Fruit fly (Drosophila melanogaster) whole organism, embryonic: Measurements from ENCODE around the gene Ire1.

Experiments used
- Ada2b ChIP-seq: fragments of 200-800 bp; sonication (Bioruptor generic); IDR thresholded peaks from 2 replicates; pipeline ENCODE4 v1.3.6; 2022; ENCODE audit warnings: missing biosample characterization, missing genetic modification characterization
- CG10462 ChIP-seq: fragments of 200-800 bp; sonication (Bioruptor generic); optimal IDR thresholded peaks from 2 replicates; lab custom pipeline; 2016; ENCODE audit warnings: missing biosample characterization, missing genetic modification characterization
- CG11093 ChIP-seq: fragments of 200-800 bp; sonication (Bioruptor generic); IDR thresholded peaks from 3 replicates; pipeline ENCODE4 v1.3.6; 2022; ENCODE audit warnings: missing biosample characterization, missing genetic modification characterization
- CG11247 ChIP-seq: fragments of 200-800 bp; sonication (Bioruptor generic); IDR thresholded peaks from 2 replicates; pipeline ENCODE4 v1.3.6; 2022; ENCODE audit warnings: missing biosample characterization, missing genetic modification characterization
- CG11456 ChIP-seq: fragments of 200-800 bp; sonication (Bioruptor generic); IDR thresholded peaks from 3 replicates; pipeline ENCODE4 v1.3.6; 2022; ENCODE audit warnings: missing biosample characterization, missing genetic modification characterization
- CG12744 ChIP-seq: fragments of 200-800 bp; sonication (Bioruptor generic); optimal IDR thresholded peaks from 2 replicates; lab custom pipeline; 2016; ENCODE audit warnings: missing biosample characterization, missing genetic modification characterization
- CG15514 ChIP-seq: fragments of 200-800 bp; sonication (Bioruptor generic); optimal IDR thresholded peaks from 3 replicates; lab custom pipeline; 2017; ENCODE audit warnings: missing biosample characterization, missing genetic modification characterization, mild to moderate bottlenecking, moderate library complexity, missing genetic modification reagents
- CG17359 ChIP-seq: fragments of 200-800 bp; sonication (Bioruptor generic); optimal IDR thresholded peaks from 3 replicates; lab custom pipeline; 2018; ENCODE audit warnings: missing biosample characterization, mild to moderate bottlenecking, missing genetic modification characterization, moderate library complexity
- CG17385 ChIP-seq: fragments of 200-800 bp; sonication (Bioruptor generic); optimal IDR thresholded peaks from 3 replicates; lab custom pipeline; 2018; ENCODE audit warnings: missing biosample characterization, mild to moderate bottlenecking, missing genetic modification characterization
- CG31224 ChIP-seq: fragments of 200-800 bp; sonication (Bioruptor generic); IDR thresholded peaks from 2 replicates; pipeline ENCODE4 v1.3.6; 2022; ENCODE audit warnings: missing biosample characterization, missing genetic modification characterization
- CG34224 ChIP-seq: fragments of 200-800 bp; sonication (Bioruptor generic); IDR thresholded peaks from 3 replicates; pipeline ENCODE4 v1.3.6; 2022; ENCODE audit warnings: missing biosample characterization, missing genetic modification characterization; ENCODE audit not compliant: partially characterized antibody
- CG4328 ChIP-seq: fragments of 200-800 bp; sonication (Bioruptor generic); optimal IDR thresholded peaks from 3 replicates; lab custom pipeline; 2017; ENCODE audit warnings: missing biosample characterization, missing genetic modification reagents, missing genetic modification characterization
- CG5180 ChIP-seq: fragments of 200-800 bp; sonication (Bioruptor generic); optimal IDR thresholded peaks from 3 replicates; lab custom pipeline; 2017; ENCODE audit warnings: missing biosample characterization, missing genetic modification characterization, mild to moderate bottlenecking, moderate library complexity, missing genetic modification reagents
- CG6254 ChIP-seq: fragments of 200-800 bp; sonication (Bioruptor generic); optimal IDR thresholded peaks from 3 replicates; lab custom pipeline; 2017; ENCODE audit warnings: mild to moderate bottlenecking, missing biosample characterization, missing genetic modification reagents, missing genetic modification characterization
- CG7556 ChIP-seq: fragments of 200-800 bp; sonication (Bioruptor generic); optimal IDR thresholded peaks from 2 replicates; lab custom pipeline; 2017; ENCODE audit warnings: missing biosample characterization, mild to moderate bottlenecking, missing genetic modification characterization
- CG9609 ChIP-seq: fragments of 200-800 bp; sonication (Bioruptor generic); optimal IDR thresholded peaks from 3 replicates; lab custom pipeline; 2016; ENCODE audit warnings: missing biosample characterization, missing genetic modification characterization
- CG9817 ChIP-seq: fragments of 200-800 bp; sonication (Bioruptor generic); optimal IDR thresholded peaks from 2 replicates; lab custom pipeline; 2018; ENCODE audit warnings: missing biosample characterization, mild to moderate bottlenecking, missing genetic modification characterization, moderate library complexity
- Camta ChIP-seq: fragments of 200-800 bp; sonication (Bioruptor generic); optimal IDR thresholded peaks from 2 replicates; lab custom pipeline; 2016; ENCODE audit warnings: missing biosample characterization, missing genetic modification characterization
- Dll ChIP-seq: fragments of 200-800 bp; sonication (Bioruptor generic); IDR thresholded peaks from 4 replicates; pipeline ENCODE4 v1.3.6; 2022; ENCODE audit warnings: missing biosample characterization, missing genetic modification characterization; ENCODE audit not compliant: partially characterized antibody
- H15 ChIP-seq: fragments of 200-800 bp; sonication (Bioruptor generic); IDR thresholded peaks from 3 replicates; pipeline ENCODE4 v1.3.6; 2022; ENCODE audit warnings: missing biosample characterization, missing genetic modification characterization
- Hmr ChIP-seq: fragments of 200-800 bp; sonication (Bioruptor generic); optimal IDR thresholded peaks from 3 replicates; lab custom pipeline; 2017; ENCODE audit warnings: mild to moderate bottlenecking, missing biosample characterization, missing genetic modification reagents, missing genetic modification characterization
- Hr3 ChIP-seq: fragments of 200-800 bp; sonication (Bioruptor generic); optimal IDR thresholded peaks from 3 replicates; lab custom pipeline; 2016; ENCODE audit warnings: missing biosample characterization, missing genetic modification characterization
- Kr ChIP-seq: fragments of 200-800 bp; sonication (Bioruptor generic); optimal IDR thresholded peaks from 2 replicates; lab custom pipeline; 2017; ENCODE audit warnings: missing biosample characterization, mild to moderate bottlenecking, missing genetic modification characterization
- MTF-1 ChIP-seq: fragments of 200-800 bp; sonication (Bioruptor generic); optimal IDR thresholded peaks from 2 replicates; lab custom pipeline; 2018; ENCODE audit warnings: missing biosample characterization, mild to moderate bottlenecking, missing genetic modification characterization, borderline replicate concordance
- NFAT ChIP-seq: fragments of 200-800 bp; sonication (Bioruptor generic); IDR thresholded peaks from 2 replicates; pipeline ENCODE4 v1.3.6; 2022; ENCODE audit warnings: missing biosample characterization, missing genetic modification characterization
- Nf-YC ChIP-seq: fragments of 200-800 bp; optimal IDR thresholded peaks from 3 replicates; lab custom pipeline; 2019; ENCODE audit warnings: missing biosample characterization, mild to moderate bottlenecking, missing genetic modification characterization, moderate library complexity
- PHDP ChIP-seq: fragments of 200-800 bp; sonication (Bioruptor generic); optimal IDR thresholded peaks from 3 replicates; lab custom pipeline; 2018; ENCODE audit warnings: missing biosample characterization, mild to moderate bottlenecking, missing genetic modification characterization, moderate library complexity
- Pdp1 ChIP-seq, 2 experiments: fragments of 200-800 bp; sonication (Bioruptor generic); optimal IDR thresholded peaks; 3 replicates each; lab custom pipeline; 2016; ENCODE audit warnings: missing biosample characterization in 2 of 2, missing genetic modification characterization in 2 of 2, mild to moderate bottlenecking in 1 of 2, moderate library complexity in 1 of 2
- Sox102F ChIP-seq: fragments of 200-800 bp; sonication (Bioruptor generic); optimal IDR thresholded peaks from 2 replicates; lab custom pipeline; 2018; ENCODE audit warnings: missing biosample characterization, mild to moderate bottlenecking, missing genetic modification characterization, moderate library complexity
- Spps ChIP-seq: fragments of 200-800 bp; sonication (Bioruptor generic); optimal IDR thresholded peaks from 2 replicates; lab custom pipeline; 2018; ENCODE audit warnings: missing biosample characterization, mild to moderate bottlenecking, missing genetic modification characterization
- Xbp1 ChIP-seq: fragments of 200-800 bp; sonication (Bioruptor generic); optimal IDR thresholded peaks from 3 replicates; lab custom pipeline; 2016; ENCODE audit warnings: missing biosample characterization, mild to moderate bottlenecking, missing genetic modification characterization
- caup ChIP-seq: fragments of 200-800 bp; sonication (Bioruptor generic); optimal IDR thresholded peaks from 3 replicates; lab custom pipeline; 2017; ENCODE audit warnings: missing biosample characterization, mild to moderate bottlenecking, missing genetic modification characterization, moderate library complexity; ENCODE audit not compliant: severe bottlenecking
- dpn ChIP-seq, 2 experiments: fragments of 200-800 bp; sonication (Bioruptor generic); optimal IDR thresholded peaks; 3 replicates each; lab custom pipeline; 2016; ENCODE audit warnings: missing biosample characterization in 2 of 2, missing genetic modification characterization in 2 of 2
- esg ChIP-seq: fragments of 200-800 bp; sonication (Bioruptor generic); conservative IDR thresholded peaks from 2 replicates; pipeline ENCODE4 v1.3.6; 2022; ENCODE audit warnings: missing biosample characterization, missing genetic modification characterization
- fd64A ChIP-seq: fragments of 200-800 bp; sonication (Bioruptor generic); optimal IDR thresholded peaks from 3 replicates; lab custom pipeline; 2018; ENCODE audit warnings: missing biosample characterization, mild to moderate bottlenecking, missing genetic modification characterization
- ham ChIP-seq: fragments of 200-800 bp; sonication (Bioruptor generic); IDR thresholded peaks from 2 replicates; pipeline ENCODE4 v1.3.6; 2022; ENCODE audit warnings: missing biosample characterization, missing genetic modification characterization
- kah ChIP-seq: fragments of 200-800 bp; sonication (Bioruptor generic); optimal IDR thresholded peaks from 2 replicates; lab custom pipeline; 2018; ENCODE audit warnings: missing biosample characterization, mild to moderate bottlenecking, missing genetic modification characterization
- kni ChIP-seq: fragments of 200-800 bp; sonication (Bioruptor generic); optimal IDR thresholded peaks from 3 replicates; lab custom pipeline; 2017; ENCODE audit warnings: mild to moderate bottlenecking, missing biosample characterization, missing genetic modification reagents, missing genetic modification characterization
- lov ChIP-seq, 2 experiments: fragments of 200-800 bp in 1 of 2; fragments of >200 bp in 1 of 2; sonication (Bioruptor generic) in 1 of 2; IDR thresholded peaks in 1 of 2; optimal IDR thresholded peaks in 1 of 2; 2 replicates in 1 of 2; 3 replicates in 1 of 2; pipeline versions ENCODE4 v1.3.6 to Lab custom; 2017 to 2022; ENCODE audit warnings: missing biosample characterization in 1 of 2, missing genetic modification characterization in 1 of 2
- org-1 ChIP-seq: fragments of 200-800 bp; sonication (Bioruptor generic); optimal IDR thresholded peaks from 2 replicates; lab custom pipeline; 2017; ENCODE audit warnings: missing biosample characterization, missing genetic modification characterization
- phol ChIP-seq: fragments of 200-800 bp; sonication (Bioruptor generic); optimal IDR thresholded peaks from 3 replicates; lab custom pipeline; 2018; ENCODE audit warnings: missing biosample characterization, mild to moderate bottlenecking, missing genetic modification characterization, moderate library complexity
- pzg ChIP-seq: fragments of 200-800 bp; sonication (Bioruptor generic); optimal IDR thresholded peaks from 3 replicates; lab custom pipeline; 2018; ENCODE audit warnings: missing biosample characterization, mild to moderate bottlenecking, missing genetic modification characterization, moderate library complexity
- slp2 ChIP-seq: fragments of 200-800 bp; sonication (Bioruptor generic); optimal IDR thresholded peaks from 2 replicates; lab custom pipeline; 2016; ENCODE audit warnings: missing biosample characterization, missing genetic modification characterization
- sug ChIP-seq: fragments of 200-800 bp; optimal IDR thresholded peaks from 2 replicates; lab custom pipeline; 2019; ENCODE audit warnings: missing biosample characterization, mild to moderate bottlenecking, missing genetic modification characterization, moderate library complexity
- toy ChIP-seq: fragments of 200-800 bp; sonication (Bioruptor generic); IDR thresholded peaks from 2 replicates; pipeline ENCODE4 v1.3.6; 2022; ENCODE audit warnings: missing biosample characterization, missing genetic modification characterization
- usp ChIP-seq: fragments of >200 bp; optimal IDR thresholded peaks from 2 replicates; lab custom pipeline; 2017; ENCODE audit warnings: missing biosample characterization, missing genetic modification characterization
- wor ChIP-seq: fragments of 200-800 bp; sonication (Bioruptor generic); IDR thresholded peaks from 2 replicates; pipeline ENCODE4 v1.3.6; 2022; ENCODE audit warnings: missing biosample characterization, missing genetic modification characterization

The Ire1 gene

dm6 chr3R:19875118-19875887 is 14.2 kb upstream of the Ire1 start, which contains the start of gene Mrp5 (continued):
- TF ChIP-seq esg: peak; percentile 26; the same call in 1 of the 2 replicates
- TF ChIP-seq CG9609 (GFP tag; lab: Kevin White, UChicago): peak; percentile 12
- TF ChIP-seq sug (tag; lab: Kevin White, UChicago): no peak
- peak; percentile 8 for TF ChIP-seq pzg (GFP tag; lab: Kevin White, UChicago)
- TF ChIP-seq Xbp1: peak; percentile 61
- TF ChIP-seq CG11093 (GFP tag; lab: Robert Waterston, UW): peak; percentile 54; the same call in 2 of the 3 replicates
- TF ChIP-seq fd64A (GFP tag; lab: Kevin White, UChicago): peak; percentile 29
- peak; percentile 50 for TF ChIP-seq CG6254 (GFP tag; lab: Kevin White, UChicago)
- TF ChIP-seq lov (optimal IDR thresholded peaks at IDR 0.05; lab: Kevin White, UChicago): no peak
- TF ChIP-seq lov (GFP tag; IDR thresholded peaks at IDR 0.05; lab: Robert Waterston, UW): peak; percentile 22; the same call in 1 of the 3 replicates
- TF ChIP-seq CG17385 (GFP tag; lab: Kevin White, UChicago): peak; percentile 28
- peak; percentile 60 for TF ChIP-seq Ada2b
- TF ChIP-seq toy (GFP tag; lab: Robert Waterston, UW): no peak
- peak; percentile 5 for TF ChIP-seq org-1 (GFP tag; lab: Kevin White, UChicago)
- TF ChIP-seq caup (GFP tag; lab: Kevin White, UChicago): peak; percentile 13
- TF ChIP-seq NFAT: peak; percentile 51; the same call in 1 of the 2 replicates
- TF ChIP-seq Pdp1 (GFP tag; optimal IDR thresholded peaks at IDR 0.05; lab: Kevin White, UChicago): peak; percentile 3 to 14
- peak; percentile 48 for TF ChIP-seq CG17359 (tag; lab: Kevin White, UChicago)
- peak; percentile 51; the same call in 1 of the 3 replicates for TF ChIP-seq H15 (GFP tag; lab: Robert Waterston, UW)
- peak; percentile 11 for TF ChIP-seq CG5180 (GFP tag; lab: Kevin White, UChicago)
- TF ChIP-seq CG10462 (GFP tag; lab: Kevin White, UChicago): no peak
- TF ChIP-seq PHDP (tag; lab: Kevin White, UChicago): peak; percentile 31
- TF ChIP-seq CG11456: peak; percentile 80
- peak; percentile 5 for TF ChIP-seq Camta (GFP tag; lab: Kevin White, UChicago)
- peak; percentile 17 for TF ChIP-seq Hr3
- TF ChIP-seq usp (GFP tag; lab: Kevin White, UChicago): no peak
- TF ChIP-seq Sox102F: peak; percentile 36
- TF ChIP-seq kah (GFP tag; lab: Kevin White, UChicago): peak; percentile 42
- no peak for TF ChIP-seq Nf-YC
- peak; percentile 12 for TF ChIP-seq CG4328 (GFP tag; lab: Kevin White, UChicago)
- peak; percentile 36 for TF ChIP-seq CG9817
- peak; percentile 26 to 46 for TF ChIP-seq dpn (GFP tag; optimal IDR thresholded peaks at IDR 0.05; lab: Kevin White, UChicago)
- no peak for TF ChIP-seq Spps (tag; lab: Kevin White, UChicago)
- peak; percentile 32 for TF ChIP-seq CG15514
- peak; percentile 63 for TF ChIP-seq kni (GFP tag; lab: Kevin White, UChicago)
- peak; percentile 59; the same call in 1 of the 2 replicates for TF ChIP-seq CG11247
- peak; percentile 38 for TF ChIP-seq MTF-1 (GFP tag; lab: Kevin White, UChicago)
- TF ChIP-seq ham (GFP tag; lab: Robert Waterston, UW): 0 out of 2 replicates have a peak, but pooled peaks have one; percentile 35
- no peak for TF ChIP-seq CG12744 (GFP tag; lab: Kevin White, UChicago)
- peak; percentile 36 for TF ChIP-seq phol (tag; lab: Kevin White, UChicago)
- 0 out of 3 replicates have a peak, but pooled peaks have one; percentile 15 for TF ChIP-seq CG34224 (GFP tag; lab: Robert Waterston, UW)
- TF ChIP-seq Dll (GFP tag; lab: Robert Waterston, UW): 0 out of 4 replicates have a peak, but pooled peaks have one; percentile 18
- peak; percentile 47 for TF ChIP-seq CG31224 (GFP tag; lab: Robert Waterston, UW)
- no peak for TF ChIP-seq slp2
- TF ChIP-seq Kr: peak; percentile 68
- TF ChIP-seq Hmr (GFP tag; lab: Kevin White, UChicago): peak; percentile 52
- peak; percentile 42 for TF ChIP-seq CG7556 (GFP tag; lab: Kevin White, UChicago)
- TF ChIP-seq wor (GFP tag; lab: Robert Waterston, UW): no peak
